Worm (Caenorhabditis elegans) whole organism, midembryonic: ENCODE measurements around the gene gpb-1.

Experiments
- flt-1 ChIP-seq: fragments of 200-800 bp; sonication (Bioruptor generic); IDR thresholded peaks from 2 replicates; pipeline ENCODE4 v1.3.6; 2022; ENCODE audit warnings: missing genetic modification characterization, missing compliant biosample characterization
- klf-2 ChIP-seq: fragments of 200-800 bp; sonication (Bioruptor generic); conservative IDR thresholded peaks from 2 replicates; pipeline ENCODE4 v1.3.6; 2022; ENCODE audit warnings: missing genetic modification reagents, missing genetic modification characterization, missing compliant biosample characterization
- med-1 ChIP-seq: sonication (generic microtip); optimal IDR thresholded peaks from 2 replicates; lab custom pipeline; 2017; ENCODE audit warnings: missing genetic modification characterization, mild to moderate bottlenecking, missing compliant biosample characterization, antibody characterized with exemption, missing genetic modification reagents; ENCODE audit not compliant: insufficient read depth
- ref-1 ChIP-seq: fragments of 200-800 bp; sonication (Bioruptor generic); conservative IDR thresholded peaks from 2 replicates; pipeline ENCODE4 v1.3.6; 2022; ENCODE audit warnings: missing genetic modification reagents, missing genetic modification characterization, missing compliant biosample characterization
- tab-1 ChIP-seq: fragments of 200-800 bp; sonication (Bioruptor generic); IDR thresholded peaks from 2 replicates; pipeline ENCODE4 v1.3.6; 2022; ENCODE audit warnings: missing genetic modification characterization, missing compliant biosample characterization
- ztf-23 ChIP-seq: fragments of 200-800 bp; sonication (Bioruptor generic); IDR thresholded peaks from 2 replicates; pipeline ENCODE4 v1.3.6; 2022; ENCODE audit warnings: missing genetic modification reagents, missing genetic modification characterization, missing compliant biosample characterization
- ztf-29 ChIP-seq: fragments of 200-800 bp; sonication (Bioruptor generic); IDR thresholded peaks from 2 replicates; pipeline ENCODE4 v1.3.6; 2022; ENCODE audit warnings: missing genetic modification reagents, missing genetic modification characterization, missing compliant biosample characterization

ce11 chrII:11746782-11747288 lies 1.6 kb downstream of the gpb-1 start:
- TF ChIP-seq med-1 (no peak), klf-2 (GFP tag; lab: Robert Waterston, UW) (no peak), flt-1 (GFP tag; lab: Robert Waterston, UW) (peak; percentile 60; the same call in 1 of the 2 replicates), tab-1 (GFP tag; lab: Robert Waterston, UW) (peak; percentile 64; the same call in 1 of the 2 replicates), ref-1 (GFP tag; lab: Robert Waterston, UW) (no peak), ztf-23 (GFP tag; lab: Robert Waterston, UW) (0 out of 2 replicates have a peak, but pooled peaks have one; percentile 37), ztf-29 (no peak)
